Worm (Caenorhabditis elegans): ENCODE measurements around the gene B0554.2.

DNA sequence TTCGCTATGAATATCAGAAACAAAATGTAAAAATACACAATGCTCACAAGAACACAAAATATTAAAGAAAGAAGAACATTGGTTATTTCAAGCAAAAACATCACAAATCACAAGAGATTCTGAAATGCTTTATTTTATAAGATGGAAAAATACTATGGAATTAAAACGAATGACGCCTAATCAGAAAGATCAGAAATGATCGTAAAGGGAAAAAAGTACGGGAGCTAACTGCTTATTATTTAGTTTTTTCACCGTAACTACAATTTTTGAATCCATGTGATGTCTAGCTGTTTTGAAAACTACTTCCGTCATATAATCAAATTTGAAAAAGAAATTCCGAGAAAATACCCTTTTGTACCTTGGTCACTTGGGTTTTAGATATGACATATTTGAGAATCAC, 34.5 kb downstream of the B0554.2 start, which contains the start of gene srbc-57:
- no peak for TF ChIP-seq him-1 (tag; optimal IDR thresholded peaks at IDR 0.05)
- no peak for TF ChIP-seq W03F9.2 (tag; optimal IDR thresholded peaks at IDR 0.05)
- no peak for TF ChIP-seq dao-5 (tag; optimal IDR thresholded peaks at IDR 0.05)

Measured in whole organism, L4/young adult.